Worm (Caenorhabditis elegans) whole organism, L4 larva: ENCODE data around the gene Y51A2D.21.

Source experiments
- D1046.2 ChIP-seq: fragments of 200-800 bp; sonication (Bioruptor generic); IDR thresholded peaks from 2 replicates; pipeline ENCODE4 v1.3.6; 2022; ENCODE audit warnings: missing genetic modification characterization, missing compliant biosample characterization
- F10B5.3 ChIP-seq: sonication (generic microtip); optimal IDR thresholded peaks from 2 replicates; lab custom pipeline; 2016; ENCODE audit warnings: mild to moderate bottlenecking, missing genetic modification characterization, missing compliant biosample characterization
- F49E8.2 ChIP-seq: sonication (generic microtip); optimal IDR thresholded peaks from 2 replicates; lab custom pipeline; 2016; ENCODE audit warnings: missing compliant biosample characterization, mild to moderate bottlenecking, missing genetic modification characterization, borderline replicate concordance
- T20F7.1 ChIP-seq: fragments of 200-800 bp; sonication (Bioruptor generic); optimal IDR thresholded peaks from 2 replicates; lab custom pipeline; 2018; ENCODE audit warnings: mild to moderate bottlenecking, missing genetic modification characterization, missing compliant biosample characterization
- Y105C5A.15 ChIP-seq: fragments of 200-800 bp; sonication (Bioruptor generic); IDR thresholded peaks from 2 replicates; pipeline ENCODE4 v1.3.6; 2022; ENCODE audit warnings: missing genetic modification characterization, missing compliant biosample characterization
- Y48G9A.11 ChIP-seq: fragments of 200-800 bp; sonication (Bioruptor generic); IDR thresholded peaks from 2 replicates; pipeline ENCODE4 v1.3.6; 2022; ENCODE audit warnings: missing genetic modification reagents, missing genetic modification characterization, missing compliant biosample characterization
- Y5F2A.4 ChIP-seq: fragments of 200-800 bp; sonication (Bioruptor generic); optimal IDR thresholded peaks from 2 replicates; lab custom pipeline; 2018; ENCODE audit warnings: mild to moderate bottlenecking, missing genetic modification characterization, missing compliant biosample characterization
- Y75B8A.6 ChIP-seq: fragments of 200-800 bp; sonication (Bioruptor generic); IDR thresholded peaks from 2 replicates; pipeline ENCODE4 v1.3.6; 2022; ENCODE audit warnings: missing genetic modification reagents, missing genetic modification characterization, missing compliant biosample characterization
- ZK337.2 ChIP-seq: fragments of 200-800 bp; sonication (Bioruptor generic); IDR thresholded peaks from 2 replicates; pipeline ENCODE4 v1.3.6; 2022; ENCODE audit warnings: missing genetic modification reagents, missing genetic modification characterization, missing compliant biosample characterization
- aha-1 ChIP-seq: fragments of 150-350 bp; peaks from one replicate; lab custom pipeline; 2014; ENCODE audit warnings: missing biosample characterization, missing genetic modification characterization
- aly-2 ChIP-seq: sonication (generic microtip); optimal IDR thresholded peaks from 2 replicates; lab custom pipeline; 2018; ENCODE audit warnings: missing biosample characterization, missing genetic modification characterization
- ceh-62 ChIP-seq: sonication (generic microtip); optimal IDR thresholded peaks from 2 replicates; lab custom pipeline; 2017; ENCODE audit warnings: missing biosample characterization, missing genetic modification characterization
- cey-2 ChIP-seq: sonication (generic microtip); optimal IDR thresholded peaks from 3 replicates; lab custom pipeline; 2017; ENCODE audit warnings: missing genetic modification characterization, mild to moderate bottlenecking, missing compliant biosample characterization, antibody characterized with exemption, borderline replicate concordance; ENCODE audit not compliant: insufficient read depth
- dmd-6 ChIP-seq: fragments of 200-800 bp; sonication (Bioruptor generic); IDR thresholded peaks from 2 replicates; pipeline ENCODE4 v1.3.6; 2022; ENCODE audit warnings: missing genetic modification reagents, missing genetic modification characterization, missing compliant biosample characterization
- dmd-9 ChIP-seq: fragments of 200-800 bp; sonication (Bioruptor generic); IDR thresholded peaks from 2 replicates; pipeline ENCODE4 v1.3.6; 2022; ENCODE audit warnings: missing genetic modification reagents, missing genetic modification characterization, missing compliant biosample characterization
- duxl-1 ChIP-seq: sonication (generic microtip); optimal IDR thresholded peaks from 2 replicates; lab custom pipeline; 2016; ENCODE audit warnings: mild to moderate bottlenecking, missing genetic modification characterization, moderate library complexity, missing compliant biosample characterization; ENCODE audit not compliant: poor library complexity
- egl-43 ChIP-seq: fragments of 200-800 bp; sonication (Bioruptor generic); IDR thresholded peaks from 2 replicates; pipeline ENCODE4 v1.3.6; 2022; ENCODE audit warnings: missing genetic modification reagents, missing genetic modification characterization, missing compliant biosample characterization
- fkh-10 ChIP-seq: fragments of 150-350 bp; optimal IDR thresholded peaks from 2 replicates; lab custom pipeline; 2014; ENCODE audit warnings: missing biosample characterization, missing genetic modification reagents, missing genetic modification characterization
- gei-8 ChIP-seq: fragments of 200-800 bp; sonication (Bioruptor generic); optimal IDR thresholded peaks from 2 replicates; lab custom pipeline; 2018; ENCODE audit warnings: mild to moderate bottlenecking, missing genetic modification characterization, missing compliant biosample characterization
- hif-1 ChIP-seq, 2 experiments: sonication (generic microtip); optimal IDR thresholded peaks; 2 replicates each; lab custom pipeline; 2016 to 2017; ENCODE audit warnings: missing compliant biosample characterization in 2 of 2, missing genetic modification characterization in 2 of 2, missing genetic modification reagents in 2 of 2, missing genotype in 2 of 2, mild to moderate bottlenecking in 1 of 2
- hlh-30 ChIP-seq: sonication (generic microtip); optimal IDR thresholded peaks from 2 replicates; lab custom pipeline; 2017; ENCODE audit warnings: antibody characterized with exemption, mild to moderate bottlenecking, missing genetic modification characterization, missing compliant biosample characterization; ENCODE audit not compliant: insufficient read depth
- hmg-1.1 ChIP-seq: fragments of 200-800 bp; sonication (Bioruptor generic); IDR thresholded peaks from 2 replicates; pipeline ENCODE4 v1.3.6; 2022; ENCODE audit warnings: missing genetic modification reagents, missing genetic modification characterization, missing compliant biosample characterization
- lin-15B ChIP-seq: fragments of 150-350 bp; sonication (generic microtip); optimal IDR thresholded peaks from 3 replicates; lab custom pipeline; 2014; ENCODE audit warnings: missing biosample characterization, missing genetic modification characterization
- lin-38 ChIP-seq: fragments of 200-800 bp; sonication (Bioruptor generic); IDR thresholded peaks from 2 replicates; pipeline ENCODE4 v1.3.6; 2022; ENCODE audit warnings: missing genetic modification reagents, missing genetic modification characterization, missing compliant biosample characterization
- lir-3 ChIP-seq: sonication (generic microtip); optimal IDR thresholded peaks from 2 replicates; lab custom pipeline; 2016; ENCODE audit warnings: mild to moderate bottlenecking, missing genetic modification characterization, missing compliant biosample characterization
- madf-5 ChIP-seq, 2 experiments: fragments of 200-800 bp; sonication (Bioruptor generic); IDR thresholded peaks; 2 replicates each; pipeline ENCODE4 v1.3.6; 2022; ENCODE audit warnings: missing compliant biosample characterization in 2 of 2, missing genetic modification characterization in 2 of 2
- mdl-1 ChIP-seq, 2 experiments: fragments of 150-350 bp in 1 of 2; sonication (generic microtip) in 1 of 2; optimal IDR thresholded peaks; 2 replicates each; lab custom pipeline; 2014 to 2017; ENCODE audit warnings: missing biosample characterization in 2 of 2, missing genetic modification characterization in 2 of 2
- mep-1 ChIP-seq: fragments of 150-350 bp; sonication (generic microtip); optimal IDR thresholded peaks from 3 replicates; lab custom pipeline; 2014; ENCODE audit warnings: missing biosample characterization, missing genetic modification characterization
- mes-2 ChIP-seq: sonication (generic microtip); optimal IDR thresholded peaks from 2 replicates; lab custom pipeline; 2016; ENCODE audit warnings: missing genotype, mild to moderate bottlenecking, missing genetic modification characterization, missing compliant biosample characterization; ENCODE audit not compliant: poor library complexity, severe bottlenecking
- nhr-102 ChIP-seq: sonication (generic microtip); optimal IDR thresholded peaks from 2 replicates; lab custom pipeline; 2016; ENCODE audit warnings: mild to moderate bottlenecking, missing genetic modification characterization, moderate library complexity, missing compliant biosample characterization
- nhr-11 ChIP-seq: fragments of 150-350 bp; optimal IDR thresholded peaks from 2 replicates; lab custom pipeline; 2014; ENCODE audit warnings: missing biosample characterization, missing genetic modification characterization
- nhr-111 ChIP-seq: fragments of 200-800 bp; sonication (Bioruptor generic); optimal IDR thresholded peaks from 2 replicates; lab custom pipeline; 2018; ENCODE audit warnings: mild to moderate bottlenecking, missing genetic modification characterization, missing compliant biosample characterization
- nhr-237 ChIP-seq: sonication (generic microtip); optimal IDR thresholded peaks from 2 replicates; lab custom pipeline; 2017; ENCODE audit warnings: missing biosample characterization, missing genetic modification characterization
- nhr-25 ChIP-seq: sonication (generic microtip); optimal IDR thresholded peaks from 2 replicates; lab custom pipeline; 2017; ENCODE audit warnings: missing genetic modification characterization, mild to moderate bottlenecking, missing compliant biosample characterization, antibody characterized with exemption, moderate library complexity, borderline replicate concordance; ENCODE audit not compliant: insufficient read depth
- nhr-28 ChIP-seq: fragments of 150-350 bp; optimal IDR thresholded peaks from 2 replicates; lab custom pipeline; 2014; ENCODE audit warnings: missing biosample characterization, missing genetic modification characterization
- nhr-76 ChIP-seq: fragments of 150-350 bp; optimal IDR thresholded peaks from 2 replicates; lab custom pipeline; 2014; ENCODE audit warnings: missing biosample characterization, missing genetic modification characterization
- nhr-77 ChIP-seq: fragments of 150-350 bp; optimal IDR thresholded peaks from 2 replicates; lab custom pipeline; 2014; ENCODE audit warnings: missing biosample characterization, missing genetic modification characterization
- pqm-1 ChIP-seq: sonication (generic microtip); optimal IDR thresholded peaks from 2 replicates; lab custom pipeline; 2017; ENCODE audit warnings: missing biosample characterization, missing genetic modification characterization
- rbr-2 ChIP-seq: sonication (generic microtip); optimal IDR thresholded peaks from 2 replicates; lab custom pipeline; 2016; ENCODE audit warnings: missing genotype, missing genetic modification characterization, missing compliant biosample characterization
- sdz-12 ChIP-seq: fragments of 200-800 bp; sonication (Bioruptor generic); optimal IDR thresholded peaks from 2 replicates; lab custom pipeline; 2018; ENCODE audit warnings: mild to moderate bottlenecking, missing genetic modification characterization, missing compliant biosample characterization
- set-16 ChIP-seq: fragments of 200-800 bp; sonication (Bioruptor generic); IDR thresholded peaks from 2 replicates; pipeline ENCODE4 v1.3.6; 2022; ENCODE audit warnings: missing genetic modification reagents, missing genetic modification characterization, missing compliant biosample characterization
- skn-1 ChIP-seq: fragments of 150-350 bp; optimal IDR thresholded peaks from 2 replicates; lab custom pipeline; 2014; ENCODE audit warnings: missing biosample characterization, missing genetic modification characterization
- snpc-4 ChIP-seq: fragments of 150-350 bp; optimal IDR thresholded peaks from 2 replicates; lab custom pipeline; 2014; ENCODE audit warnings: missing biosample characterization, missing genetic modification characterization
- spr-3 ChIP-seq: fragments of 200-800 bp; sonication (Bioruptor generic); optimal IDR thresholded peaks from 2 replicates; lab custom pipeline; 2018; ENCODE audit warnings: mild to moderate bottlenecking, missing genetic modification characterization, missing compliant biosample characterization
- tra-1 ChIP-seq: fragments of 200-800 bp; sonication (Bioruptor generic); IDR thresholded peaks from 2 replicates; pipeline ENCODE4 v1.3.6; 2022; ENCODE audit warnings: missing genetic modification reagents, missing genetic modification characterization, missing compliant biosample characterization
- unc-130 ChIP-seq: sonication (generic microtip); optimal IDR thresholded peaks from 2 replicates; lab custom pipeline; 2016; ENCODE audit warnings: missing genetic modification reagents, missing genetic modification characterization, missing compliant biosample characterization
- unc-62 ChIP-seq, 3 experiments: fragments of 150-350 bp in 1 of 3; sonication (generic microtip); optimal IDR thresholded peaks in 2 of 3; peaks in 1 of 3; 1 replicate in 1 of 3; 2 replicates in 2 of 3; lab custom pipeline; 2014 to 2017; ENCODE audit warnings: missing biosample characterization in 3 of 3, missing genetic modification characterization in 3 of 3, missing genetic modification reagents in 3 of 3, missing genotype in 1 of 3
- vab-7 ChIP-seq: fragments of 200-800 bp; sonication (Bioruptor generic); IDR thresholded peaks from 2 replicates; pipeline ENCODE4 v1.3.6; 2022; ENCODE audit warnings: missing genetic modification reagents, missing genetic modification characterization, missing compliant biosample characterization
- zag-1 ChIP-seq: fragments of 150-350 bp; optimal IDR thresholded peaks from 2 replicates; lab custom pipeline; 2014; ENCODE audit warnings: missing biosample characterization, missing genetic modification characterization
- zfp-2 ChIP-seq: sonication (generic microtip); optimal IDR thresholded peaks from 2 replicates; lab custom pipeline; 2016; ENCODE audit warnings: mild to moderate bottlenecking, missing genetic modification characterization, missing compliant biosample characterization
- ztf-7 ChIP-seq: fragments of 150-350 bp; optimal IDR thresholded peaks from 2 replicates; lab custom pipeline; 2014; ENCODE audit warnings: missing biosample characterization, missing genetic modification characterization

Y51A2D.21 gene

ce11 chrV:18573199-18573598 is 1.6 kb downstream of the Y51A2D.21 start (continued):
- TF ChIP-seq hif-1 (tag; optimal IDR thresholded peaks at IDR 0.05; lab: Kevin White, UChicago) = no peak
- TF ChIP-seq cey-2 (tag; lab: Kevin White, UChicago) = no peak
- no peak for TF ChIP-seq vab-7 (GFP tag; lab: Robert Waterston, UW)
- no peak for TF ChIP-seq F49E8.2 (tag; lab: Kevin White, UChicago)
- no peak for TF ChIP-seq Y5F2A.4 (GFP tag; lab: Kevin White, UChicago)
- no peak for TF ChIP-seq ztf-7 (tag; lab: Kevin White, UChicago)
- no peak for TF ChIP-seq zfp-2
- TF ChIP-seq D1046.2 (GFP tag; lab: Robert Waterston, UW) = no peak
- no peak for TF ChIP-seq mes-2
- no peak for TF ChIP-seq unc-130 (GFP tag; lab: Kevin White, UChicago)
- TF ChIP-seq nhr-237 (tag; lab: Kevin White, UChicago) = no peak
- TF ChIP-seq lin-15B (tag; lab: Kevin White, UChicago) = no peak
- TF ChIP-seq zag-1 = no peak
- TF ChIP-seq nhr-25 = peak; percentile 82
- no peak for TF ChIP-seq nhr-28 (tag; lab: Kevin White, UChicago)
- peak; percentile 48; the same call in 1 of the 2 replicates for TF ChIP-seq tra-1 (GFP tag; lab: Robert Waterston, UW)
- TF ChIP-seq F10B5.3 = no peak
- no peak for TF ChIP-seq rbr-2
- TF ChIP-seq sdz-12 (GFP tag; lab: Kevin White, UChicago) = no peak
- TF ChIP-seq nhr-11 = no peak
- TF ChIP-seq unc-62 (GFP tag; optimal IDR thresholded peaks at IDR 0.05 in 1 of 2; lab: Kevin White, UChicago) = peak in 1 of 2 experiments; percentile 46
- TF ChIP-seq unc-62 (tag; optimal IDR thresholded peaks at IDR 0.05; lab: Kevin White, UChicago) = no peak
- no peak for TF ChIP-seq Y48G9A.11
- 0 out of 2 replicates have a peak, but pooled peaks have one; percentile 25 for TF ChIP-seq dmd-9 (GFP tag; lab: Robert Waterston, UW)
- TF ChIP-seq skn-1 (tag; lab: Kevin White, UChicago) = no peak
- TF ChIP-seq set-16 (GFP tag; lab: Robert Waterston, UW) = no peak
- peak; percentile 49 for TF ChIP-seq mep-1 (tag; lab: Kevin White, UChicago)
- TF ChIP-seq Y105C5A.15 (GFP tag; lab: Robert Waterston, UW) = no peak
- no peak for TF ChIP-seq pqm-1
- no peak for TF ChIP-seq lir-3 (tag; lab: Kevin White, UChicago)
- TF ChIP-seq fkh-10 = no peak
- TF ChIP-seq egl-43 (GFP tag; lab: Robert Waterston, UW) = no peak
- TF ChIP-seq hmg-1.1 (GFP tag; lab: Robert Waterston, UW) = no peak
- no peak for TF ChIP-seq ceh-62 (tag; lab: Kevin White, UChicago)
- TF ChIP-seq gei-8 (GFP tag; lab: Kevin White, UChicago) = peak; percentile 61
- TF ChIP-seq lin-38 (GFP tag; lab: Robert Waterston, UW) = peak; percentile 51
- TF ChIP-seq nhr-76 = no peak
- no peak for TF ChIP-seq aly-2 (tag; lab: Kevin White, UChicago)
- no peak for TF ChIP-seq nhr-102 (tag; lab: Kevin White, UChicago)
- TF ChIP-seq nhr-111 (GFP tag; lab: Kevin White, UChicago) = peak; percentile 11
- TF ChIP-seq spr-3 (GFP tag; lab: Kevin White, UChicago) = peak; percentile 23
- no peak for TF ChIP-seq Y75B8A.6 (GFP tag; lab: Robert Waterston, UW)
- TF ChIP-seq mdl-1 (tag; optimal IDR thresholded peaks at IDR 0.05; lab: Kevin White, UChicago) = no peak
- TF ChIP-seq T20F7.1 (GFP tag; lab: Kevin White, UChicago) = peak; percentile 33
- TF ChIP-seq aha-1 (tag; lab: Kevin White, UChicago) = peak; percentile 89
- no peak for TF ChIP-seq duxl-1 (tag; lab: Kevin White, UChicago)
- no peak for TF ChIP-seq madf-5 (GFP tag; IDR thresholded peaks at IDR 0.05; lab: Robert Waterston, UW)
- no peak for TF ChIP-seq nhr-77 (tag; lab: Kevin White, UChicago)
- TF ChIP-seq hlh-30 (tag; lab: Kevin White, UChicago) = no peak
- TF ChIP-seq dmd-6 (GFP tag; lab: Robert Waterston, UW) = peak; percentile 19; the same call in 1 of the 2 replicates
- no peak for TF ChIP-seq snpc-4 (tag; lab: Kevin White, UChicago)
- no peak for TF ChIP-seq ZK337.2 (GFP tag; lab: Robert Waterston, UW)
